Fruit fly (Drosophila melanogaster) whole organism, embryonic: ENCODE results near the gene PGAP1.

Source experiments
- Aef1 ChIP-seq: fragments of 200-800 bp; sonication (Bioruptor generic); IDR thresholded peaks from 3 replicates; pipeline ENCODE4 v1.3.6; 2022; ENCODE audit warnings: missing biosample characterization, missing genetic modification characterization
- Bgb ChIP-seq: fragments of 200-800 bp; sonication (Bioruptor generic); IDR thresholded peaks from 2 replicates; pipeline ENCODE4 v1.3.6; 2022; ENCODE audit warnings: missing biosample characterization, missing genetic modification characterization; ENCODE audit not compliant: partially characterized antibody
- CG1233 ChIP-seq: fragments of 200-800 bp; sonication (Bioruptor generic); optimal IDR thresholded peaks from 4 replicates; lab custom pipeline; 2018; ENCODE audit warnings: missing biosample characterization, mild to moderate bottlenecking, missing genetic modification characterization
- CG12744 ChIP-seq: fragments of 200-800 bp; sonication (Bioruptor generic); optimal IDR thresholded peaks from 2 replicates; lab custom pipeline; 2016; ENCODE audit warnings: missing biosample characterization, missing genetic modification characterization
- CG14860 ChIP-seq: fragments of 200-800 bp; sonication (Bioruptor generic); IDR thresholded peaks from 3 replicates; pipeline ENCODE4 v1.3.6; 2022; ENCODE audit warnings: missing biosample characterization, missing genetic modification characterization; ENCODE audit not compliant: partially characterized antibody
- CG15011 ChIP-seq: fragments of 200-800 bp; sonication (Bioruptor generic); optimal IDR thresholded peaks from 3 replicates; lab custom pipeline; 2018; ENCODE audit warnings: missing biosample characterization, mild to moderate bottlenecking, missing genetic modification characterization
- CG15269 ChIP-seq: fragments of 200-800 bp; sonication (Bioruptor generic); optimal IDR thresholded peaks from 2 replicates; lab custom pipeline; 2018; ENCODE audit warnings: missing biosample characterization, mild to moderate bottlenecking, missing genetic modification characterization, moderate library complexity
- CG17361 ChIP-seq: fragments of 200-800 bp; sonication (Bioruptor generic); IDR thresholded peaks from 3 replicates; pipeline ENCODE4 v1.3.6; 2022; ENCODE audit warnings: missing biosample characterization, missing genetic modification characterization
- CG1832 ChIP-seq: fragments of 200-800 bp; sonication (Bioruptor generic); optimal IDR thresholded peaks from 2 replicates; lab custom pipeline; 2017; ENCODE audit warnings: missing biosample characterization, mild to moderate bottlenecking, missing genetic modification characterization, inconsistent platforms
- CG2116 ChIP-seq: fragments of 200-800 bp; sonication (Bioruptor generic); optimal IDR thresholded peaks from 3 replicates; lab custom pipeline; 2018; ENCODE audit warnings: missing biosample characterization, mild to moderate bottlenecking, missing genetic modification characterization
- CG30431 ChIP-seq: fragments of 200-800 bp; sonication (Bioruptor generic); optimal IDR thresholded peaks from 2 replicates; lab custom pipeline; 2017; ENCODE audit warnings: missing biosample characterization, missing genetic modification characterization
- CG3407 ChIP-seq: fragments of 200-800 bp; sonication (Bioruptor generic); optimal IDR thresholded peaks from 2 replicates; lab custom pipeline; 2018; ENCODE audit warnings: missing biosample characterization, mild to moderate bottlenecking, missing genetic modification characterization
- CG3847 ChIP-seq: fragments of 200-800 bp; sonication (Bioruptor generic); IDR thresholded peaks from 2 replicates; pipeline ENCODE4 v1.3.6; 2022; ENCODE audit warnings: missing biosample characterization, missing genetic modification characterization
- CG4282 ChIP-seq: fragments of 200-800 bp; sonication (Bioruptor generic); optimal IDR thresholded peaks from 2 replicates; lab custom pipeline; 2016; ENCODE audit warnings: missing biosample characterization, missing genetic modification characterization
- CG4328 ChIP-seq: fragments of 200-800 bp; sonication (Bioruptor generic); optimal IDR thresholded peaks from 3 replicates; lab custom pipeline; 2017; ENCODE audit warnings: missing biosample characterization, missing genetic modification reagents, missing genetic modification characterization
- CG4617 ChIP-seq: fragments of 200-800 bp; sonication (Bioruptor generic); optimal IDR thresholded peaks from 3 replicates; lab custom pipeline; 2016; ENCODE audit warnings: missing biosample characterization, missing genetic modification characterization, borderline replicate concordance
- CoRest ChIP-seq: fragments of 200-800 bp; sonication (Bioruptor generic); optimal IDR thresholded peaks from 3 replicates; lab custom pipeline; 2018; ENCODE audit warnings: missing biosample characterization, mild to moderate bottlenecking, missing genetic modification characterization, moderate library complexity
- Dip2 ChIP-seq: fragments of 200-800 bp; sonication (Bioruptor generic); IDR thresholded peaks from 2 replicates; pipeline ENCODE4 v1.3.6; 2022; ENCODE audit warnings: missing biosample characterization, missing genetic modification characterization
- Dip3 ChIP-seq: fragments of 200-800 bp; sonication (Bioruptor generic); optimal IDR thresholded peaks from 3 replicates; lab custom pipeline; 2016; ENCODE audit warnings: missing biosample characterization, missing genetic modification characterization
- Ets65A ChIP-seq: fragments of 200-800 bp; sonication (Bioruptor generic); peaks from one replicate; lab custom pipeline; 2016; ENCODE audit warnings: missing biosample characterization, missing genetic modification characterization
- Fer3 ChIP-seq: fragments of 200-800 bp; sonication (Bioruptor generic); optimal IDR thresholded peaks from 2 replicates; lab custom pipeline; 2018; ENCODE audit warnings: missing biosample characterization, mild to moderate bottlenecking, missing genetic modification characterization, moderate library complexity
- HLH4C ChIP-seq: fragments of 200-800 bp; sonication (Bioruptor generic); IDR thresholded peaks from 3 replicates; pipeline ENCODE4 v1.3.6; 2022; ENCODE audit warnings: missing biosample characterization, missing genetic modification characterization; ENCODE audit not compliant: partially characterized antibody
- Hsf ChIP-seq: fragments of 200-800 bp; sonication (Bioruptor generic); optimal IDR thresholded peaks from 3 replicates; lab custom pipeline; 2016; ENCODE audit warnings: missing biosample characterization, missing genetic modification characterization
- Jarid2 ChIP-seq: fragments of 200-800 bp; sonication (Bioruptor generic); optimal IDR thresholded peaks from 3 replicates; lab custom pipeline; 2017; ENCODE audit warnings: mild to moderate bottlenecking, missing biosample characterization, missing genetic modification reagents, missing genetic modification characterization
- Kr ChIP-seq: fragments of 200-800 bp; sonication (Bioruptor generic); optimal IDR thresholded peaks from 2 replicates; lab custom pipeline; 2017; ENCODE audit warnings: missing biosample characterization, mild to moderate bottlenecking, missing genetic modification characterization
- MESR4 ChIP-seq: fragments of 200-800 bp; sonication (Bioruptor generic); optimal IDR thresholded peaks from 2 replicates; lab custom pipeline; 2018; ENCODE audit warnings: missing biosample characterization, mild to moderate bottlenecking, missing genetic modification characterization, moderate library complexity
- PHDP ChIP-seq: fragments of 200-800 bp; sonication (Bioruptor generic); optimal IDR thresholded peaks from 3 replicates; lab custom pipeline; 2018; ENCODE audit warnings: missing biosample characterization, mild to moderate bottlenecking, missing genetic modification characterization, moderate library complexity
- Side ChIP-seq: fragments of 200-800 bp; sonication (Bioruptor generic); optimal IDR thresholded peaks from 2 replicates; lab custom pipeline; 2016; ENCODE audit warnings: missing biosample characterization, missing genetic modification characterization
- Xbp1 ChIP-seq: fragments of 200-800 bp; sonication (Bioruptor generic); optimal IDR thresholded peaks from 3 replicates; lab custom pipeline; 2016; ENCODE audit warnings: missing biosample characterization, mild to moderate bottlenecking, missing genetic modification characterization
- ab ChIP-seq: fragments of 200-800 bp; sonication (Bioruptor generic); optimal IDR thresholded peaks from 2 replicates; lab custom pipeline; 2016; ENCODE audit warnings: missing biosample characterization, missing genetic modification characterization
- al ChIP-seq: fragments of 200-800 bp; sonication (Bioruptor generic); IDR thresholded peaks from 2 replicates; pipeline ENCODE4 v1.3.6; 2022; ENCODE audit warnings: missing biosample characterization, missing genetic modification characterization
- az2 ChIP-seq: fragments of 200-800 bp; sonication (Bioruptor generic); optimal IDR thresholded peaks from 3 replicates; lab custom pipeline; 2016; ENCODE audit warnings: missing biosample characterization, missing genetic modification characterization
- cg ChIP-seq: fragments of 200-800 bp; sonication (Bioruptor generic); optimal IDR thresholded peaks from 3 replicates; lab custom pipeline; 2019; ENCODE audit warnings: missing biosample characterization, mild to moderate bottlenecking, missing genetic modification characterization, moderate library complexity
- da ChIP-seq: fragments of 200-800 bp; sonication (Bioruptor generic); optimal IDR thresholded peaks from 2 replicates; lab custom pipeline; 2016; ENCODE audit warnings: missing biosample characterization, missing genetic modification characterization
- dysf ChIP-seq: fragments of 200-800 bp; sonication (Bioruptor generic); IDR thresholded peaks from 3 replicates; pipeline ENCODE4 v1.3.6; 2022; ENCODE audit warnings: missing biosample characterization, missing genetic modification characterization
- esg ChIP-seq: fragments of 200-800 bp; sonication (Bioruptor generic); conservative IDR thresholded peaks from 2 replicates; pipeline ENCODE4 v1.3.6; 2022; ENCODE audit warnings: missing biosample characterization, missing genetic modification characterization
- eve ChIP-seq, 2 experiments: fragments of >200 bp; optimal IDR thresholded peaks; 2 replicates each; lab custom pipeline; 2017; ENCODE audit warnings: missing biosample characterization in 2 of 2, missing genetic modification characterization in 2 of 2
- ewg ChIP-seq: fragments of 200-800 bp; sonication (Bioruptor generic); optimal IDR thresholded peaks from 3 replicates; lab custom pipeline; 2017; ENCODE audit warnings: mild to moderate bottlenecking, missing biosample characterization, missing genetic modification reagents, missing genetic modification characterization
- fd3F ChIP-seq: fragments of 200-800 bp; sonication (Bioruptor generic); optimal IDR thresholded peaks from 2 replicates; lab custom pipeline; 2018; ENCODE audit warnings: missing biosample characterization, mild to moderate bottlenecking, missing genetic modification characterization, moderate library complexity
- fru ChIP-seq: fragments of >200 bp; optimal IDR thresholded peaks from 2 replicates; lab custom pipeline; 2017
- fu2 ChIP-seq: fragments of 200-800 bp; sonication (Bioruptor generic); optimal IDR thresholded peaks from 2 replicates; lab custom pipeline; 2016; ENCODE audit warnings: missing biosample characterization, missing genetic modification characterization
- jumu ChIP-seq: fragments of 200-800 bp; sonication (Bioruptor generic); optimal IDR thresholded peaks from 3 replicates; lab custom pipeline; 2016; ENCODE audit warnings: missing biosample characterization, missing genetic modification characterization
- lbe ChIP-seq: fragments of 200-800 bp; sonication (Bioruptor generic); optimal IDR thresholded peaks from 2 replicates; lab custom pipeline; 2016; ENCODE audit warnings: missing biosample characterization, mild to moderate bottlenecking, missing genetic modification characterization
- nerfin-2 ChIP-seq: fragments of 200-800 bp; sonication (Bioruptor generic); IDR thresholded peaks from 2 replicates; pipeline ENCODE4 v1.3.6; 2022; ENCODE audit warnings: missing biosample characterization, missing genetic modification characterization; ENCODE audit not compliant: partially characterized antibody
- odd ChIP-seq: fragments of 200-800 bp; sonication (Bioruptor generic); optimal IDR thresholded peaks from 2 replicates; lab custom pipeline; 2017; ENCODE audit warnings: missing biosample characterization, mild to moderate bottlenecking, missing genetic modification characterization
- onecut ChIP-seq: fragments of 200-800 bp; sonication (Bioruptor generic); IDR thresholded peaks from 2 replicates; pipeline ENCODE4 v1.3.6; 2022; ENCODE audit warnings: missing biosample characterization, missing genetic modification characterization
- sug ChIP-seq: fragments of 200-800 bp; optimal IDR thresholded peaks from 2 replicates; lab custom pipeline; 2019; ENCODE audit warnings: missing biosample characterization, mild to moderate bottlenecking, missing genetic modification characterization, moderate library complexity
- tup ChIP-seq: fragments of 200-800 bp; sonication (Bioruptor generic); optimal IDR thresholded peaks from 2 replicates; lab custom pipeline; 2016; ENCODE audit warnings: missing biosample characterization, mild to moderate bottlenecking, missing genetic modification characterization, moderate library complexity
- vnd ChIP-seq: fragments of 200-800 bp; sonication (Bioruptor generic); IDR thresholded peaks from 3 replicates; pipeline ENCODE4 v1.3.6; 2022; ENCODE audit warnings: missing biosample characterization, missing genetic modification characterization; ENCODE audit not compliant: partially characterized antibody
- zfh2 ChIP-seq: fragments of 200-800 bp; sonication (Bioruptor generic); optimal IDR thresholded peaks from 2 replicates; lab custom pipeline; 2016; ENCODE audit warnings: missing biosample characterization, missing genetic modification characterization

Gene PGAP1

dm6 chrX:5696436-5697022 lies 7.3 kb upstream of the PGAP1 start (continued):
- peak; percentile 97 for TF ChIP-seq tup (GFP tag; lab: Kevin White, UChicago)
- peak; percentile 97 for TF ChIP-seq Xbp1 (GFP tag; lab: Kevin White, UChicago)
- TF ChIP-seq CG17361 (GFP tag; lab: Robert Waterston, UW), result peak; percentile 96
- TF ChIP-seq vnd (GFP tag; lab: Robert Waterston, UW), result no peak
- TF ChIP-seq CG2116 (GFP tag; lab: Kevin White, UChicago), result peak; percentile 79
- TF ChIP-seq Dip2, result no peak
- TF ChIP-seq nerfin-2 (GFP tag; lab: Robert Waterston, UW), result no peak
- peak; percentile 91 for TF ChIP-seq CG4328 (GFP tag; lab: Kevin White, UChicago)
- TF ChIP-seq ab (GFP tag; lab: Kevin White, UChicago), result peak; percentile 98
- TF ChIP-seq dysf (GFP tag; lab: Robert Waterston, UW), result peak; percentile 96
- TF ChIP-seq CG1832 (GFP tag; lab: Kevin White, UChicago), result peak; percentile 45
- TF ChIP-seq CG30431 (GFP tag; lab: Kevin White, UChicago), result peak; percentile 97
- peak; percentile 50 for TF ChIP-seq sug (tag; lab: Kevin White, UChicago)
- TF ChIP-seq zfh2, result peak; percentile 92
- peak; percentile 96 for TF ChIP-seq CG1233
- peak; percentile 93 for TF ChIP-seq odd (GFP tag; lab: Kevin White, UChicago)
- TF ChIP-seq fd3F (GFP tag; lab: Kevin White, UChicago), result peak; percentile 82
- peak; percentile 90 for TF ChIP-seq Fer3
- TF ChIP-seq CoRest (tag; lab: Kevin White, UChicago), result peak; percentile 95
- TF ChIP-seq da (GFP tag; lab: Kevin White, UChicago), result peak; percentile 93
- TF ChIP-seq CG15011 (GFP tag; lab: Kevin White, UChicago), result peak; percentile 84
- peak; percentile 98 for TF ChIP-seq Side (GFP tag; lab: Kevin White, UChicago)
- peak in 1 of 2 experiments; percentile 90 for TF ChIP-seq eve (GFP tag; optimal IDR thresholded peaks at IDR 0.05; lab: Kevin White, UChicago)
- TF ChIP-seq CG15269 (tag; lab: Kevin White, UChicago), result peak; percentile 96
- peak; percentile 98 for TF ChIP-seq CG4617 (GFP tag; lab: Kevin White, UChicago)
- TF ChIP-seq fu2 (GFP tag; lab: Kevin White, UChicago), result peak; percentile 94
- TF ChIP-seq Aef1 (GFP tag; lab: Robert Waterston, UW), result peak; percentile 96
- no peak for TF ChIP-seq HLH4C (GFP tag; lab: Robert Waterston, UW)
- peak; percentile 92 for TF ChIP-seq CG3847 (GFP tag; lab: Robert Waterston, UW)
- TF ChIP-seq CG12744 (GFP tag; lab: Kevin White, UChicago), result peak; percentile 96
- peak; percentile 88 for TF ChIP-seq Kr
- TF ChIP-seq CG3407, result peak; percentile 89
- TF ChIP-seq MESR4, result peak; percentile 47
- peak; percentile 97 for TF ChIP-seq az2 (GFP tag; lab: Kevin White, UChicago)
- peak; percentile 92 for TF ChIP-seq ewg (GFP tag; lab: Kevin White, UChicago)
- TF ChIP-seq fru, result no peak
- peak; percentile 95 for TF ChIP-seq esg (GFP tag; lab: Robert Waterston, UW)
- peak; percentile 85 for TF ChIP-seq al (GFP tag; lab: Robert Waterston, UW)
- TF ChIP-seq CG14860 (GFP tag; lab: Robert Waterston, UW), result no peak
- peak; percentile 93 for TF ChIP-seq Dip3 (GFP tag; lab: Kevin White, UChicago)
- TF ChIP-seq lbe (GFP tag; lab: Kevin White, UChicago), result peak; percentile 94
- TF ChIP-seq jumu (GFP tag; lab: Kevin White, UChicago), result peak; percentile 99
- TF ChIP-seq Bgb (GFP tag; lab: Robert Waterston, UW), result no peak
- peak; percentile 89 for TF ChIP-seq PHDP (tag; lab: Kevin White, UChicago)
- peak; percentile 100 for TF ChIP-seq Ets65A
- TF ChIP-seq onecut, result peak; percentile 97
- peak; percentile 96 for TF ChIP-seq CG4282 (GFP tag; lab: Kevin White, UChicago)
- peak; percentile 81 for TF ChIP-seq Jarid2
- peak; percentile 98 for TF ChIP-seq Hsf (GFP tag; lab: Kevin White, UChicago)
- TF ChIP-seq cg (GFP tag; lab: Kevin White, UChicago), result peak; percentile 82
